Fruit fly (Drosophila melanogaster): ENCODE results near the gene Dd.

The Dd gene

dm6 chrX:21345036-21345500, 21.3 kb upstream of the Dd start, which contains the start of gene dod (continued):
- no peak for TF ChIP-seq Blimp-1 (GFP tag; optimal IDR thresholded peaks at IDR 0.05)
- peak; percentile 34; the same call in 1 of the 2 replicates for TF ChIP-seq CG11085 (GFP tag; IDR thresholded peaks at IDR 0.05)
- peak; percentile 56 for TF ChIP-seq CG32767 (GFP tag; IDR thresholded peaks at IDR 0.05)
- TF ChIP-seq CG9437 (GFP tag; optimal IDR thresholded peaks at IDR 0.05): no peak
- TF ChIP-seq Opbp (GFP tag; IDR thresholded peaks at IDR 0.05; ENCODE audit: partially characterized antibody): peak; percentile 81
- peak; percentile 74 for TF ChIP-seq vvl (GFP tag; IDR thresholded peaks at IDR 0.05)
- TF ChIP-seq ssp (GFP tag; IDR thresholded peaks at IDR 0.05): no peak
- TF ChIP-seq CG6689 (GFP tag; IDR thresholded peaks at IDR 0.05): 0 out of 2 replicates have a peak, but pooled peaks have one; percentile 8
- TF ChIP-seq Hand (GFP tag; optimal IDR thresholded peaks at IDR 0.05): no peak
- no peak for TF ChIP-seq oc (tag; optimal IDR thresholded peaks at IDR 0.05)
- no peak for TF ChIP-seq yki (optimal IDR thresholded peaks at IDR 0.05)
- peak; percentile 34 for TF ChIP-seq ind (GFP tag; optimal IDR thresholded peaks at IDR 0.05)
- TF ChIP-seq pum (GFP tag; optimal IDR thresholded peaks at IDR 0.05): peak; percentile 44
- peak; percentile 68 for TF ChIP-seq Sin3A (optimal IDR thresholded peaks at IDR 0.05)
- TF ChIP-seq CG7786 (GFP tag; optimal IDR thresholded peaks at IDR 0.05): peak; percentile 50
- TF ChIP-seq bcd (GFP tag; optimal IDR thresholded peaks at IDR 0.05): peak; percentile 39
- TF ChIP-seq CG17912 (GFP tag; optimal IDR thresholded peaks at IDR 0.05): peak; percentile 10
- TF ChIP-seq Deaf1 (tag; optimal IDR thresholded peaks at IDR 0.05): peak; percentile 19
- no peak for TF ChIP-seq dmrt99B (tag; optimal IDR thresholded peaks at IDR 0.05)
- peak; percentile 22 for TF ChIP-seq CG9876 (GFP tag; optimal IDR thresholded peaks at IDR 0.05)
- TF ChIP-seq ERR (GFP tag; optimal IDR thresholded peaks at IDR 0.05): peak; percentile 5
- TF ChIP-seq CG6854 (GFP tag; optimal IDR thresholded peaks at IDR 0.05): peak; percentile 33
- no peak for TF ChIP-seq jing (GFP tag; optimal IDR thresholded peaks at IDR 0.05)
- peak; percentile 78 for TF ChIP-seq ato (GFP tag; IDR thresholded peaks at IDR 0.05; ENCODE audit: partially characterized antibody)
- peak; percentile 91 for TF ChIP-seq Bgb (GFP tag; IDR thresholded peaks at IDR 0.05; ENCODE audit: partially characterized antibody)
- TF ChIP-seq CG7987 (GFP tag; optimal IDR thresholded peaks at IDR 0.05): no peak
- no peak for TF ChIP-seq CG10274 (GFP tag; optimal IDR thresholded peaks at IDR 0.05)

- TF ChIP-seq lov (optimal IDR thresholded peaks at IDR 0.05): no peak
- peak; percentile 85 for TF ChIP-seq lov (GFP tag; IDR thresholded peaks at IDR 0.05)
- TF ChIP-seq HmgZ (tag; optimal IDR thresholded peaks at IDR 0.05): peak; percentile 81
- peak; percentile 36 for TF ChIP-seq CG6654 (GFP tag; optimal IDR thresholded peaks at IDR 0.05)
- TF ChIP-seq CG4617 (GFP tag; optimal IDR thresholded peaks at IDR 0.05; ENCODE audit: borderline replicate concordance): peak; percentile 63
- peak; percentile 93 for TF ChIP-seq CG3995 (GFP tag; optimal IDR thresholded peaks at IDR 0.05)
- TF ChIP-seq bowl (GFP tag; IDR thresholded peaks at IDR 0.05): peak; percentile 72
- TF ChIP-seq CG14050 (GFP tag; IDR thresholded peaks at IDR 0.05): peak; percentile 83
- TF ChIP-seq sqz (GFP tag; optimal IDR thresholded peaks at IDR 0.05): no peak
- TF ChIP-seq dan (GFP tag; IDR thresholded peaks at IDR 0.05): peak; percentile 52; the same call in 1 of the 2 replicates
- peak; percentile 69 for TF ChIP-seq Max (GFP tag; optimal IDR thresholded peaks at IDR 0.05)
- peak; percentile 43 for TF ChIP-seq CG2875 (GFP tag; optimal IDR thresholded peaks at IDR 0.05)
- TF ChIP-seq rib (GFP tag; IDR thresholded peaks at IDR 0.05): peak; percentile 87
- TF ChIP-seq pros (GFP tag; optimal IDR thresholded peaks at IDR 0.05): no peak
- no peak for TF ChIP-seq Jarid2 (GFP tag; optimal IDR thresholded peaks at IDR 0.05)
- no peak for TF ChIP-seq insv (GFP tag; optimal IDR thresholded peaks at IDR 0.05)
- TF ChIP-seq gcm2 (GFP tag; optimal IDR thresholded peaks at IDR 0.05): peak; percentile 20
- TF ChIP-seq CG13296 (GFP tag; optimal IDR thresholded peaks at IDR 0.05): peak; percentile 53
- peak; percentile 30 for TF ChIP-seq tup (GFP tag; optimal IDR thresholded peaks at IDR 0.05)
- TF ChIP-seq bigmax (GFP tag; optimal IDR thresholded peaks at IDR 0.05): peak; percentile 60
- peak; percentile 80 for TF ChIP-seq CG1602 (GFP tag; optimal IDR thresholded peaks at IDR 0.05)
- peak; percentile 46 for TF ChIP-seq CG15601 (tag; optimal IDR thresholded peaks at IDR 0.05)
- peak; percentile 68 for TF ChIP-seq CG18764 (GFP tag; optimal IDR thresholded peaks at IDR 0.05)
- TF ChIP-seq CG4730 (GFP tag; IDR thresholded peaks at IDR 0.05): peak; percentile 87
- TF ChIP-seq CG10209 (GFP tag; optimal IDR thresholded peaks at IDR 0.05): peak; percentile 82
These were observed 15.7 kb upstream of the Dd start, which contains the start of the genes tty and fliI for dm6 chrX:21339476-21339931. TSS of gene tty (minus strand) at chrX:21339676. TSS of gene fliI (plus strand) at chrX:21339741.

Data from whole organism, embryonic.